Worm (Caenorhabditis elegans) whole organism, L3 larva: ENCODE data around the gene pmp-5.

Source experiments
- ceh-16 ChIP-seq: sonication (generic microtip); optimal IDR thresholded peaks from 2 replicates; lab custom pipeline; 2017; ENCODE audit warnings: missing biosample characterization, missing genetic modification characterization
- ceh-28 ChIP-seq: fragments of 150-350 bp; optimal IDR thresholded peaks from 2 replicates; lab custom pipeline; 2014; ENCODE audit warnings: missing biosample characterization, missing genetic modification reagents, missing genetic modification characterization
- egl-27 ChIP-seq: sonication (generic microtip); optimal IDR thresholded peaks from 4 replicates; lab custom pipeline; 2017; ENCODE audit warnings: missing biosample characterization, missing genetic modification reagents, missing genetic modification characterization
- fkh-10 ChIP-seq: sonication (generic microtip); optimal IDR thresholded peaks from 2 replicates; lab custom pipeline; 2017; ENCODE audit warnings: missing biosample characterization, missing genetic modification reagents, missing genetic modification characterization
- hmg-11 ChIP-seq: sonication (generic microtip); optimal IDR thresholded peaks from 2 replicates; lab custom pipeline; 2016; ENCODE audit warnings: missing genetic modification characterization, missing compliant biosample characterization
- lin-39 ChIP-seq: fragments of 150-350 bp; optimal IDR thresholded peaks from 2 replicates; lab custom pipeline; 2018; ENCODE audit warnings: missing biosample characterization, missing genetic modification reagents, missing genetic modification characterization
- nhr-12 ChIP-seq: fragments of 150-350 bp; optimal IDR thresholded peaks from 2 replicates; lab custom pipeline; 2014; ENCODE audit warnings: missing biosample characterization, missing genetic modification characterization
- nhr-77 ChIP-seq: fragments of 150-350 bp; optimal IDR thresholded peaks from 2 replicates; lab custom pipeline; 2014; ENCODE audit warnings: missing biosample characterization, missing genetic modification characterization
- pha-4 ChIP-seq: fragments of 150-350 bp; optimal IDR thresholded peaks from 2 replicates; lab custom pipeline; 2014; ENCODE audit warnings: missing biosample characterization, missing genetic modification reagents, missing genetic modification characterization
- pqm-1 ChIP-seq: fragments of 150-350 bp; optimal IDR thresholded peaks from 2 replicates; lab custom pipeline; 2017; ENCODE audit warnings: missing biosample characterization, missing genetic modification characterization, inconsistent platforms
- unc-39 ChIP-seq: sonication (generic microtip); optimal IDR thresholded peaks from 4 replicates; lab custom pipeline; 2017; ENCODE audit warnings: missing biosample characterization, missing genetic modification characterization
- unc-62 ChIP-seq: fragments of 150-350 bp; sonication (generic microtip); optimal IDR thresholded peaks from 4 replicates; lab custom pipeline; 2014; ENCODE audit warnings: missing biosample characterization, missing genetic modification reagents, missing genetic modification characterization
- zag-1 ChIP-seq: fragments of 150-350 bp; optimal IDR thresholded peaks from 2 replicates; lab custom pipeline; 2014; ENCODE audit warnings: missing biosample characterization, missing genetic modification characterization
- ztf-4 ChIP-seq: fragments of 150-350 bp; optimal IDR thresholded peaks from 2 replicates; lab custom pipeline; 2014; ENCODE audit warnings: missing biosample characterization, missing genetic modification characterization

ce11 chrV:6681501-6681900 is 15.9 kb upstream of the pmp-5 start, which contains the start of gene egl-46:
- no peak for TF ChIP-seq unc-39 (tag; lab: Kevin White, UChicago)
- no peak for TF ChIP-seq pha-4 (tag; lab: Kevin White, UChicago)
- TF ChIP-seq unc-62 = no peak
- TF ChIP-seq nhr-12 (tag; lab: Kevin White, UChicago) = no peak
- TF ChIP-seq ceh-28 (tag; lab: Kevin White, UChicago) = no peak
- TF ChIP-seq lin-39 (tag; lab: Kevin White, UChicago) = no peak
- TF ChIP-seq pqm-1 (tag; lab: Kevin White, UChicago) = no peak
- TF ChIP-seq egl-27 (tag; lab: Kevin White, UChicago) = no peak
- no peak for TF ChIP-seq ztf-4 (tag; lab: Kevin White, UChicago)
- TF ChIP-seq hmg-11 (tag; lab: Kevin White, UChicago) = no peak
- TF ChIP-seq nhr-77 (tag; lab: Kevin White, UChicago) = no peak
- no peak for TF ChIP-seq zag-1 (tag; lab: Kevin White, UChicago)
- TF ChIP-seq ceh-16 (tag; lab: Kevin White, UChicago) = no peak
- no peak for TF ChIP-seq fkh-10 (GFP tag; lab: Kevin White, UChicago)
